Worm (Caenorhabditis elegans): ENCODE measurements around the gene F56B3.9.

The F56B3.9 gene

DNA sequence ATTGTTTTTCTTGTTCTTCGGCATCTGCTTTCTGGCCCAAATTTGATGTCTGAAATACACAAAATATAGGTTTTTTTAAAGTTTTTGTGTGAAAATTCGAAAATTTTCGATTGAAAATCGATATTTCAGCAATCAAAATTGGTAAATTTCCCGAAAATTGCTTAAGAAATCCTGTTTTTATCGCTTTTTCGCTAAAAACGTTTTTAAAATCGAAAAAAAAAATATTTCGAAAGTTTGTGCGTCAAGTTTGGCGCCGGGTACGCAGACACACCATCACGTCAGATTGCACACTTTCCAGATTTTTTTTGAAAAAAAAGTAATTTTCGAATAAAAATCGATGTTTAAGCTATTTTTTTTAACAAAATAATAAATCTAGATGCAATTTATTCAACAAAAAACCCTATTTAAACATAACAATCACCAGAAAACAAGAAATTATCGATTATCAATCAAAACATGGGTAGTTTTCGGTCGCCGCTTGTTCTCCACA is 24.3 kb downstream of the F56B3.9 start, which contains the start of gene skr-18:
skr-18 (minus strand) TSS at position 51 of the 490 bp plus-strand sequence.
- TF ChIP-seq lsl-1 (GFP tag; optimal IDR thresholded peaks at IDR 0.05) (peak; percentile 5), cebp-1 (GFP tag; IDR thresholded peaks at IDR 0.05) (no peak), cebp-1 (tag; optimal IDR thresholded peaks at IDR 0.05) (peak; percentile 12), snpc-1.3 (tag; optimal IDR thresholded peaks at IDR 0.05; ENCODE audit: insufficient read depth) (peak; percentile 63), Y95B8A.8 (GFP tag; IDR thresholded peaks at IDR 0.05) (no peak), mcd-1 (GFP tag; IDR thresholded peaks at IDR 0.05) (peak; percentile 55; the same call in 1 of the 2 replicates), snpc-4 (GFP tag; optimal IDR thresholded peaks at IDR 0.05) (no peak), snpc-4 (tag; optimal IDR thresholded peaks at IDR 0.05) (peak in 1 of 4 experiments; percentile 22), snpc-1.1 (tag; optimal IDR thresholded peaks at IDR 0.05; ENCODE audit: insufficient read depth) (peak; percentile 44), egl-18 (GFP tag; IDR thresholded peaks at IDR 0.05) (no peak), ceh-100 (GFP tag; IDR thresholded peaks at IDR 0.05) (peak; percentile 44), F49E8.2 (tag; optimal IDR thresholded peaks at IDR 0.05; ENCODE audit: insufficient read depth) (peak; percentile 55), hlh-12 (tag; optimal IDR thresholded peaks at IDR 0.05) (no peak), D2030.7 (GFP tag; IDR thresholded peaks at IDR 0.05) (peak; percentile 28), madf-6 (GFP tag; IDR thresholded peaks at IDR 0.05) (peak; percentile 65), lin-54 (GFP tag; optimal IDR thresholded peaks at IDR 0.05) (peak; percentile 2)

- TF ChIP-seq athp-1 (tag; optimal IDR thresholded peaks at IDR 0.05) (peak; percentile 12), dox-1 (GFP tag; IDR thresholded peaks at IDR 0.05) (peak; percentile 52; the same call in 1 of the 2 replicates), egrh-3 (GFP tag; IDR thresholded peaks at IDR 0.05) (peak; percentile 25; the same call in 1 of the 2 replicates), tlf-1 (GFP tag; optimal IDR thresholded peaks at IDR 0.05) (peak; percentile 9), let-526 (GFP tag; IDR thresholded peaks at IDR 0.05) (no peak), ztf-18 (tag; optimal IDR thresholded peaks at IDR 0.05) (peak; percentile 2), Y53F4B.3 (GFP tag; IDR thresholded peaks at IDR 0.05) (no peak), snpc-4 (GFP tag; optimal IDR thresholded peaks at IDR 0.05) (no peak), snpc-4 (tag; optimal IDR thresholded peaks at IDR 0.05) (peak in 3 of 4 experiments; percentile 11 to 62 (median 35)), snpc-1.3 (tag; optimal IDR thresholded peaks at IDR 0.05; ENCODE audit: insufficient read depth) (peak; percentile 24), let-607 (tag; optimal IDR thresholded peaks at IDR 0.05) (peak in 1 of 2 experiments; percentile 64), unc-130 (GFP tag; optimal IDR thresholded peaks at IDR 0.05) (peak; percentile 84), aptf-2 (GFP tag; conservative IDR thresholded peaks at IDR 0.05) (0 out of 2 replicates have a peak, but pooled peaks have one; percentile 25), hlh-12 (tag; optimal IDR thresholded peaks at IDR 0.05) (no peak), nfyb-1 (GFP tag; IDR thresholded peaks at IDR 0.05) (no peak), zfh-2 (GFP tag; conservative IDR thresholded peaks at IDR 0.05) (no peak), F39B2.1 (GFP tag; IDR thresholded peaks at IDR 0.05) (no peak), pbrm-1 (GFP tag; IDR thresholded peaks at IDR 0.05) (peak; percentile 33; the same call in 1 of the 2 replicates), hmg-1.2 (GFP tag; IDR thresholded peaks at IDR 0.05) (peak; percentile 47), egl-44 (GFP tag; IDR thresholded peaks at IDR 0.05) (no peak), madf-10 (tag; optimal IDR thresholded peaks at IDR 0.05) (peak; percentile 68), attf-3 (GFP tag; conservative IDR thresholded peaks at IDR 0.05) (peak; percentile 55; the same call in 1 of the 2 replicates), lin-40 (tag; optimal IDR thresholded peaks at IDR 0.05) (peak; percentile 71), nfya-2 (GFP tag; IDR thresholded peaks at IDR 0.05) (no peak), madf-8 (GFP tag; conservative IDR thresholded peaks at IDR 0.05) (no peak), ccch-3 (GFP tag; optimal IDR thresholded peaks at IDR 0.05) (peak; percentile 77), him-1 (tag; optimal IDR thresholded peaks at IDR 0.05) (peak; percentile 28), attf-5 (GFP tag; optimal IDR thresholded peaks at IDR 0.05) (peak; percentile 80), ZK185.1 (tag; optimal IDR thresholded peaks at IDR 0.05; ENCODE audit: poor library complexity, severe bottlenecking) (no peak), nhr-80 (tag; optimal IDR thresholded peaks at IDR 0.05) (peak; percentile 1), lin-54 (GFP tag; optimal IDR thresholded peaks at IDR 0.05) (peak; percentile 28), B0336.3 (GFP tag; IDR thresholded peaks at IDR 0.05) (no peak), Y53G8AR.9 (GFP tag; conservative IDR thresholded peaks at IDR 0.05) (no peak), rcor-1 (GFP tag; IDR thresholded peaks at IDR 0.05) (no peak)
These were observed 25.4 kb downstream of the F56B3.9 start, which contains the start of the genes F56B3.11 and ech-5 for ce11 chrIV:796521-797073. Gene F56B3.11 (minus strand): TSS chrIV:796571. Gene ech-5 (plus strand): TSS chrIV:797023.
